Worm (Caenorhabditis elegans) whole organism, midembryonic: ENCODE measurements around the gene trxr-1.

ENCODE experiments used
- cog-1 ChIP-seq: sonication (generic microtip); optimal IDR thresholded peaks from 2 replicates; lab custom pipeline; 2016; ENCODE audit warnings: missing genetic modification characterization, missing compliant biosample characterization
- ref-1 ChIP-seq: fragments of 200-800 bp; sonication (Bioruptor generic); conservative IDR thresholded peaks from 2 replicates; pipeline ENCODE4 v1.3.6; 2022; ENCODE audit warnings: missing genetic modification reagents, missing genetic modification characterization, missing compliant biosample characterization
- tab-1 ChIP-seq: fragments of 200-800 bp; sonication (Bioruptor generic); IDR thresholded peaks from 2 replicates; pipeline ENCODE4 v1.3.6; 2022; ENCODE audit warnings: missing genetic modification characterization, missing compliant biosample characterization
- ztf-23 ChIP-seq: fragments of 200-800 bp; sonication (Bioruptor generic); IDR thresholded peaks from 2 replicates; pipeline ENCODE4 v1.3.6; 2022; ENCODE audit warnings: missing genetic modification reagents, missing genetic modification characterization, missing compliant biosample characterization

- no peak for TF ChIP-seq tab-1 (GFP tag; lab: Robert Waterston, UW)
- no peak for TF ChIP-seq ztf-23
- TF ChIP-seq ref-1, result no peak
- TF ChIP-seq cog-1 (tag; lab: Kevin White, UChicago), result no peak
These were observed 20.7 kb downstream of the trxr-1 start, which contains the start of gene C06G3.8 for ce11 chrIV:7032459-7032858.
